Fruit fly (Drosophila melanogaster): ENCODE results near the gene Gug.

The Gug gene

dm6 chr3L:8418984-8419383 lies 30.7 kb upstream of the Gug start (continued):
- peak; percentile 53 for TF ChIP-seq Sox102F (GFP tag; optimal IDR thresholded peaks at IDR 0.05)

DNA sequence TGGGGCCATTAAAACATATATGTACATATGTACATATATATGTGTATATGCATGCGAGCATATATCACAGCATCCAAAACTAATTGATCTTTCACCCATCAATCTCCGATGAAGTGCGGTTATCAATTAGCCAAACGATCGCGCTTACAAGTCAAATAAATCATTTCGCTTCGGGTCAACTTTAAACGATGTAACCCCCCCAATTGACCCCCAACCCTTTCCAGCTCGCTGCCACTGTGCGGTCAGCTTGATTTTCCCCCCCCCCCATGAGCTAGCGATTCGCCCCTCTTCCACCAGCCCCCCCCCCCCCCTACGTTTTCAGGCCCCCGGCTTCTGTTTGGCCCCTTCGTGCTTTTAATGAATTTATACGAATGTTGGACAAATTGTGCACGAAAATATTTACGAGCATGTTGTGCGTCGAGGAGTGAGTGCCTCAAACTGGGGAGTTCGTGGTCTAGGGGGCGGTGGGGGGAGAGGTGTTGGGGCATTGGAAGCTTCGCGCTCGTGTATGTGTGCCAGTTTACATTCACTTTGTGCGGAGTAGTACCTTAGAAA lies 30.0 kb upstream of the Gug start:
- peak; percentile 37; the same call in 1 of the 3 replicates for TF ChIP-seq CG6175 (GFP tag; IDR thresholded peaks at IDR 0.05)
- TF ChIP-seq Drgx (GFP tag; IDR thresholded peaks at IDR 0.05): 0 out of 2 replicates have a peak, but pooled peaks have one; percentile 7
- TF ChIP-seq sd (tag; optimal IDR thresholded peaks at IDR 0.05): peak; percentile 16
- TF ChIP-seq mirr (GFP tag; optimal IDR thresholded peaks at IDR 0.05): peak; percentile 13
- TF ChIP-seq CG7839 (tag; optimal IDR thresholded peaks at IDR 0.05): no peak
- no peak for TF ChIP-seq ATbp (GFP tag; optimal IDR thresholded peaks at IDR 0.05)
- TF ChIP-seq CG10543 (GFP tag; optimal IDR thresholded peaks at IDR 0.05): peak; percentile 16
- TF ChIP-seq kni (GFP tag; optimal IDR thresholded peaks at IDR 0.05): peak; percentile 29
- peak in 1 of 2 experiments; percentile 98 for TF ChIP-seq Hr78 (GFP tag; optimal IDR thresholded peaks at IDR 0.05)
- TF ChIP-seq crol (GFP tag; IDR thresholded peaks at IDR 0.05): peak; percentile 90
- TF ChIP-seq Deaf1 (tag; optimal IDR thresholded peaks at IDR 0.05): peak; percentile 85
- 0 out of 4 replicates have a peak, but pooled peaks have one; percentile 28 for TF ChIP-seq chinmo (GFP tag; IDR thresholded peaks at IDR 0.05; ENCODE audit: partially characterized antibody)
- TF ChIP-seq CG17568 (GFP tag; optimal IDR thresholded peaks at IDR 0.05): no peak
- TF ChIP-seq Mrtf (GFP tag; IDR thresholded peaks at IDR 0.05): no peak

dm6 chr3L:8421361-8421760 lies 28.4 kb upstream of the Gug start:
- TF ChIP-seq CG17385 (GFP tag; optimal IDR thresholded peaks at IDR 0.05) (peak; percentile 65), CG4424 (GFP tag; optimal IDR thresholded peaks at IDR 0.05) (no peak), tap (tag; optimal IDR thresholded peaks at IDR 0.05) (no peak), NC2β (GFP tag; optimal IDR thresholded peaks at IDR 0.05) (no peak), CG16863 (GFP tag; optimal IDR thresholded peaks at IDR 0.05) (no peak), Dll (GFP tag; IDR thresholded peaks at IDR 0.05; ENCODE audit: partially characterized antibody) (no peak), CG6689 (GFP tag; IDR thresholded peaks at IDR 0.05) (no peak), CG18476 (GFP tag; optimal IDR thresholded peaks at IDR 0.05) (no peak), CG6654 (GFP tag; optimal IDR thresholded peaks at IDR 0.05) (no peak), Hr78 (GFP tag; optimal IDR thresholded peaks at IDR 0.05) (peak in 1 of 2 experiments; percentile 90), Fer2 (tag; optimal IDR thresholded peaks at IDR 0.05) (no peak), CG12769 (tag; optimal IDR thresholded peaks at IDR 0.05) (no peak), twi (tag; optimal IDR thresholded peaks at IDR 0.05) (no peak), Gsc (GFP tag; IDR thresholded peaks at IDR 0.05) (no peak), amos (GFP tag; IDR thresholded peaks at IDR 0.05; ENCODE audit: partially characterized antibody) (no peak), MBD-R2 (GFP tag; IDR thresholded peaks at IDR 0.05) (no peak), Chrac-16 (GFP tag; optimal IDR thresholded peaks at IDR 0.05) (no peak), ind (GFP tag; optimal IDR thresholded peaks at IDR 0.05) (no peak), unpg (GFP tag; optimal IDR thresholded peaks at IDR 0.05) (no peak), wor (GFP tag; IDR thresholded peaks at IDR 0.05) (no peak), Ets65A (GFP tag) (peak; percentile 27), CG1603 (tag; optimal IDR thresholded peaks at IDR 0.05) (no peak)

All from whole organism, embryonic.